Worm (Caenorhabditis elegans) whole organism, L4 larva: ENCODE results near the gene C44B9.3.

Source experiments
- D1046.2 ChIP-seq: fragments of 200-800 bp; sonication (Bioruptor generic); IDR thresholded peaks from 2 replicates; pipeline ENCODE4 v1.3.6; 2022; ENCODE audit warnings: missing genetic modification characterization, missing compliant biosample characterization
- F10B5.3 ChIP-seq: sonication (generic microtip); optimal IDR thresholded peaks from 2 replicates; lab custom pipeline; 2016; ENCODE audit warnings: mild to moderate bottlenecking, missing genetic modification characterization, missing compliant biosample characterization
- F26F4.8 ChIP-seq: fragments of 200-800 bp; sonication (Bioruptor generic); conservative IDR thresholded peaks from 2 replicates; pipeline ENCODE4 v1.3.6; 2022; ENCODE audit warnings: missing genetic modification characterization, missing compliant biosample characterization
- F49E8.2 ChIP-seq: sonication (generic microtip); optimal IDR thresholded peaks from 2 replicates; lab custom pipeline; 2016; ENCODE audit warnings: missing compliant biosample characterization, mild to moderate bottlenecking, missing genetic modification characterization, borderline replicate concordance
- R02D3.7 ChIP-seq: fragments of 150-350 bp; sonication (generic microtip); optimal IDR thresholded peaks from 3 replicates; lab custom pipeline; 2014; ENCODE audit warnings: missing biosample characterization, missing genetic modification characterization
- T20F7.1 ChIP-seq: fragments of 200-800 bp; sonication (Bioruptor generic); optimal IDR thresholded peaks from 2 replicates; lab custom pipeline; 2018; ENCODE audit warnings: mild to moderate bottlenecking, missing genetic modification characterization, missing compliant biosample characterization
- Y48G9A.11 ChIP-seq: fragments of 200-800 bp; sonication (Bioruptor generic); IDR thresholded peaks from 2 replicates; pipeline ENCODE4 v1.3.6; 2022; ENCODE audit warnings: missing genetic modification reagents, missing genetic modification characterization, missing compliant biosample characterization
- Y5F2A.4 ChIP-seq: fragments of 200-800 bp; sonication (Bioruptor generic); optimal IDR thresholded peaks from 2 replicates; lab custom pipeline; 2018; ENCODE audit warnings: mild to moderate bottlenecking, missing genetic modification characterization, missing compliant biosample characterization
- ZK337.2 ChIP-seq: fragments of 200-800 bp; sonication (Bioruptor generic); IDR thresholded peaks from 2 replicates; pipeline ENCODE4 v1.3.6; 2022; ENCODE audit warnings: missing genetic modification reagents, missing genetic modification characterization, missing compliant biosample characterization
- aly-2 ChIP-seq: sonication (generic microtip); optimal IDR thresholded peaks from 2 replicates; lab custom pipeline; 2018; ENCODE audit warnings: missing biosample characterization, missing genetic modification characterization
- attf-4 ChIP-seq: sonication (generic microtip); optimal IDR thresholded peaks from 3 replicates; lab custom pipeline; 2017; ENCODE audit warnings: missing biosample characterization, missing genetic modification characterization
- ceh-28 ChIP-seq: fragments of 150-350 bp; optimal IDR thresholded peaks from 2 replicates; lab custom pipeline; 2014; ENCODE audit warnings: missing biosample characterization, missing genetic modification reagents, missing genetic modification characterization
- ceh-32 ChIP-seq: sonication (generic microtip); optimal IDR thresholded peaks from 2 replicates; lab custom pipeline; 2016; ENCODE audit warnings: mild to moderate bottlenecking, missing genetic modification characterization, missing compliant biosample characterization; ENCODE audit not compliant: poor library complexity
- ces-1 ChIP-seq: fragments of 150-350 bp; sonication (generic microtip); optimal IDR thresholded peaks from 4 replicates; lab custom pipeline; 2014; ENCODE audit warnings: missing biosample characterization, missing genetic modification reagents, missing genetic modification characterization
- ctbp-1 ChIP-seq: fragments of 200-800 bp; sonication (Bioruptor generic); IDR thresholded peaks from 2 replicates; pipeline ENCODE4 v1.3.6; 2022; ENCODE audit warnings: missing genetic modification reagents, missing genetic modification characterization, missing compliant biosample characterization
- daf-19 ChIP-seq: fragments of 200-800 bp; sonication (Bioruptor generic); conservative IDR thresholded peaks from 2 replicates; pipeline ENCODE4 v1.3.6; 2022; ENCODE audit warnings: missing genetic modification characterization, missing compliant biosample characterization
- daf-8 ChIP-seq: fragments of 200-800 bp; sonication (Bioruptor generic); IDR thresholded peaks from 2 replicates; pipeline ENCODE4 v1.3.6; 2022; ENCODE audit warnings: missing genetic modification characterization, missing compliant biosample characterization
- dmd-6 ChIP-seq: fragments of 200-800 bp; sonication (Bioruptor generic); IDR thresholded peaks from 2 replicates; pipeline ENCODE4 v1.3.6; 2022; ENCODE audit warnings: missing genetic modification reagents, missing genetic modification characterization, missing compliant biosample characterization
- duxl-1 ChIP-seq: sonication (generic microtip); optimal IDR thresholded peaks from 2 replicates; lab custom pipeline; 2016; ENCODE audit warnings: mild to moderate bottlenecking, missing genetic modification characterization, moderate library complexity, missing compliant biosample characterization; ENCODE audit not compliant: poor library complexity
- egl-27 ChIP-seq: sonication (generic microtip); optimal IDR thresholded peaks from 3 replicates; lab custom pipeline; 2017; ENCODE audit warnings: missing biosample characterization, missing genetic modification reagents, missing genetic modification characterization
- fos-1 ChIP-seq: fragments of 150-350 bp; optimal IDR thresholded peaks from 2 replicates; lab custom pipeline; 2014; ENCODE audit warnings: missing biosample characterization, missing genetic modification characterization
- hif-1 ChIP-seq, 2 experiments: sonication (generic microtip); optimal IDR thresholded peaks; 2 replicates each; lab custom pipeline; 2016 to 2017; ENCODE audit warnings: missing compliant biosample characterization in 2 of 2, missing genetic modification characterization in 2 of 2, missing genetic modification reagents in 2 of 2, missing genotype in 2 of 2, mild to moderate bottlenecking in 1 of 2
- jun-1 ChIP-seq: fragments of 150-350 bp; optimal IDR thresholded peaks from 2 replicates; lab custom pipeline; 2014; ENCODE audit warnings: missing biosample characterization, missing genetic modification reagents, missing genetic modification characterization
- lim-7 ChIP-seq: fragments of 200-800 bp; sonication (Bioruptor generic); IDR thresholded peaks from 2 replicates; pipeline ENCODE4 v1.3.6; 2022; ENCODE audit warnings: missing genetic modification characterization, missing compliant biosample characterization
- lin-1 ChIP-seq: fragments of 200-800 bp; sonication (Bioruptor generic); IDR thresholded peaks from 2 replicates; pipeline ENCODE4 v1.3.6; 2022; ENCODE audit warnings: missing genetic modification reagents, missing genetic modification characterization, missing compliant biosample characterization
- lin-13 ChIP-seq: fragments of 150-350 bp; optimal IDR thresholded peaks from 2 replicates; lab custom pipeline; 2014; ENCODE audit warnings: missing biosample characterization, missing genetic modification reagents, missing genetic modification characterization
- lin-39 ChIP-seq: fragments of 150-350 bp; optimal IDR thresholded peaks from 2 replicates; lab custom pipeline; 2014; ENCODE audit warnings: missing biosample characterization, missing genetic modification reagents, missing genetic modification characterization
- lir-3 ChIP-seq: sonication (generic microtip); optimal IDR thresholded peaks from 2 replicates; lab custom pipeline; 2016; ENCODE audit warnings: mild to moderate bottlenecking, missing genetic modification characterization, missing compliant biosample characterization
- lsy-2 ChIP-seq, 2 experiments: fragments of 150-350 bp in 1 of 2; sonication (generic microtip) in 1 of 2; optimal IDR thresholded peaks; 2 replicates each; lab custom pipeline; 2014 to 2017; ENCODE audit warnings: missing biosample characterization in 2 of 2, missing genetic modification characterization in 2 of 2
- mdl-1 ChIP-seq, 2 experiments: fragments of 150-350 bp in 1 of 2; sonication (generic microtip) in 1 of 2; optimal IDR thresholded peaks; 2 replicates each; lab custom pipeline; 2014 to 2017; ENCODE audit warnings: missing biosample characterization in 2 of 2, missing genetic modification characterization in 2 of 2
- nhr-237 ChIP-seq: sonication (generic microtip); optimal IDR thresholded peaks from 2 replicates; lab custom pipeline; 2017; ENCODE audit warnings: missing biosample characterization, missing genetic modification characterization
- nhr-25 ChIP-seq: sonication (generic microtip); optimal IDR thresholded peaks from 2 replicates; lab custom pipeline; 2017; ENCODE audit warnings: missing genetic modification characterization, mild to moderate bottlenecking, missing compliant biosample characterization, antibody characterized with exemption, moderate library complexity, borderline replicate concordance; ENCODE audit not compliant: insufficient read depth
- nhr-28 ChIP-seq: fragments of 150-350 bp; optimal IDR thresholded peaks from 2 replicates; lab custom pipeline; 2014; ENCODE audit warnings: missing biosample characterization, missing genetic modification characterization
- nhr-41 ChIP-seq: fragments of 200-800 bp; sonication (Bioruptor generic); IDR thresholded peaks from 2 replicates; pipeline ENCODE4 v1.3.6; 2022; ENCODE audit warnings: missing genetic modification reagents, missing genetic modification characterization, missing compliant biosample characterization
- nhr-42 ChIP-seq: fragments of 200-800 bp; sonication (Bioruptor generic); IDR thresholded peaks from 2 replicates; pipeline ENCODE4 v1.3.6; 2022; ENCODE audit warnings: missing genetic modification characterization, missing compliant biosample characterization
- nhr-48 ChIP-seq: sonication (generic microtip); optimal IDR thresholded peaks from 2 replicates; lab custom pipeline; 2016; ENCODE audit warnings: mild to moderate bottlenecking, missing genetic modification characterization, missing compliant biosample characterization
- nhr-76 ChIP-seq: fragments of 150-350 bp; optimal IDR thresholded peaks from 2 replicates; lab custom pipeline; 2014; ENCODE audit warnings: missing biosample characterization, missing genetic modification characterization
- nhr-77 ChIP-seq: fragments of 150-350 bp; optimal IDR thresholded peaks from 2 replicates; lab custom pipeline; 2014; ENCODE audit warnings: missing biosample characterization, missing genetic modification characterization
- pha-4 ChIP-seq, 2 experiments: fragments of 150-350 bp in 1 of 2; fragments of 200-800 bp in 1 of 2; sonication (Bioruptor generic) in 1 of 2; IDR thresholded peaks in 1 of 2; optimal IDR thresholded peaks in 1 of 2; 2 replicates each; pipeline versions ENCODE4 v1.3.6 to Lab custom; 2014 to 2022; ENCODE audit warnings: missing genetic modification characterization in 2 of 2, missing genetic modification reagents in 2 of 2, missing biosample characterization in 1 of 2, missing compliant biosample characterization in 1 of 2
- php-3 ChIP-seq: fragments of 200-800 bp; sonication (Bioruptor generic); IDR thresholded peaks from 2 replicates; pipeline ENCODE4 v1.3.6; 2022; ENCODE audit warnings: missing genetic modification reagents, missing genetic modification characterization, missing compliant biosample characterization
- sdz-12 ChIP-seq: fragments of 200-800 bp; sonication (Bioruptor generic); optimal IDR thresholded peaks from 2 replicates; lab custom pipeline; 2018; ENCODE audit warnings: mild to moderate bottlenecking, missing genetic modification characterization, missing compliant biosample characterization
- set-16 ChIP-seq: fragments of 200-800 bp; sonication (Bioruptor generic); IDR thresholded peaks from 2 replicates; pipeline ENCODE4 v1.3.6; 2022; ENCODE audit warnings: missing genetic modification reagents, missing genetic modification characterization, missing compliant biosample characterization
- snpc-4 ChIP-seq: fragments of 150-350 bp; optimal IDR thresholded peaks from 2 replicates; lab custom pipeline; 2014; ENCODE audit warnings: missing biosample characterization, missing genetic modification characterization
- spr-1 ChIP-seq: sonication (generic microtip); optimal IDR thresholded peaks from 2 replicates; lab custom pipeline; 2016; ENCODE audit warnings: mild to moderate bottlenecking, missing genetic modification characterization, missing compliant biosample characterization
- unc-130 ChIP-seq: sonication (generic microtip); optimal IDR thresholded peaks from 2 replicates; lab custom pipeline; 2016; ENCODE audit warnings: missing genetic modification reagents, missing genetic modification characterization, missing compliant biosample characterization
- unc-62 ChIP-seq, 3 experiments: fragments of 150-350 bp in 1 of 3; sonication (generic microtip); optimal IDR thresholded peaks in 2 of 3; peaks in 1 of 3; 1 replicate in 1 of 3; 2 replicates in 2 of 3; lab custom pipeline; 2014 to 2017; ENCODE audit warnings: missing biosample characterization in 3 of 3, missing genetic modification characterization in 3 of 3, missing genetic modification reagents in 3 of 3, missing genotype in 1 of 3
- vab-7 ChIP-seq: fragments of 200-800 bp; sonication (Bioruptor generic); IDR thresholded peaks from 2 replicates; pipeline ENCODE4 v1.3.6; 2022; ENCODE audit warnings: missing genetic modification reagents, missing genetic modification characterization, missing compliant biosample characterization
- zip-11 ChIP-seq: fragments of 200-800 bp; sonication (Bioruptor generic); IDR thresholded peaks from 2 replicates; pipeline ENCODE4 v1.3.6; 2022; ENCODE audit warnings: missing genetic modification characterization, missing compliant biosample characterization
- zip-2 ChIP-seq: fragments of 150-350 bp; optimal IDR thresholded peaks from 2 replicates; lab custom pipeline; 2014; ENCODE audit warnings: missing biosample characterization, missing genetic modification characterization
- ztf-11 ChIP-seq: fragments of 150-350 bp; optimal IDR thresholded peaks from 2 replicates; lab custom pipeline; 2014; ENCODE audit warnings: missing biosample characterization, missing genetic modification characterization
- ztf-7 ChIP-seq: fragments of 150-350 bp; optimal IDR thresholded peaks from 2 replicates; lab custom pipeline; 2014; ENCODE audit warnings: missing biosample characterization, missing genetic modification characterization

C44B9.3 gene

ce11 chrIII:10844873-10845272 lies 35.1 kb downstream of the C44B9.3 start, which contains the start of gene pde-12:
pde-12 (minus strand) TSS chrIII:10845020.
- TF ChIP-seq spr-1 (tag; lab: Kevin White, UChicago) (peak; percentile 68), pha-4 (GFP tag; IDR thresholded peaks at IDR 0.05; lab: Robert Waterston, UW) (peak; percentile 43; the same call in 1 of the 2 replicates), pha-4 (tag; optimal IDR thresholded peaks at IDR 0.05; lab: Kevin White, UChicago) (no peak), attf-4 (tag; lab: Kevin White, UChicago) (no peak), nhr-25 (tag; lab: Kevin White, UChicago) (no peak), F26F4.8 (GFP tag; lab: Robert Waterston, UW) (no peak), lin-13 (GFP tag; lab: Kevin White, UChicago) (peak; percentile 33), daf-8 (GFP tag; lab: Robert Waterston, UW) (no peak), vab-7 (GFP tag; lab: Robert Waterston, UW) (no peak), nhr-237 (tag; lab: Kevin White, UChicago) (no peak), Y48G9A.11 (no peak), F49E8.2 (tag; lab: Kevin White, UChicago) (peak; percentile 54), fos-1 (tag; lab: Kevin White, UChicago) (no peak), ztf-11 (no peak), aly-2 (no peak), dmd-6 (no peak), snpc-4 (tag; lab: Kevin White, UChicago) (no peak), nhr-77 (peak; percentile 61), unc-130 (no peak), unc-62 (GFP tag; optimal IDR thresholded peaks at IDR 0.05 in 1 of 2; lab: Kevin White, UChicago) (peak in 1 of 2 experiments; percentile 81), unc-62 (tag; optimal IDR thresholded peaks at IDR 0.05; lab: Kevin White, UChicago) (no peak), jun-1 (tag; lab: Kevin White, UChicago) (no peak), nhr-28 (tag; lab: Kevin White, UChicago) (peak; percentile 44), duxl-1 (tag; lab: Kevin White, UChicago) (no peak), sdz-12 (no peak), nhr-48 (peak; percentile 43), php-3 (GFP tag; lab: Robert Waterston, UW) (no peak), daf-19 (GFP tag; lab: Robert Waterston, UW) (no peak), lim-7 (no peak), lsy-2 (tag; optimal IDR thresholded peaks at IDR 0.05; lab: Kevin White, UChicago) (peak; percentile 31 to 93), lin-1 (GFP tag; lab: Robert Waterston, UW) (peak; percentile 18; the same call in 1 of the 2 replicates), zip-2 (peak; percentile 80), T20F7.1 (GFP tag; lab: Kevin White, UChicago) (peak; percentile 59), F10B5.3 (tag; lab: Kevin White, UChicago) (peak; percentile 62), ceh-28 (tag; lab: Kevin White, UChicago) (no peak), ctbp-1 (GFP tag; lab: Robert Waterston, UW) (peak; percentile 61), set-16 (GFP tag; lab: Robert Waterston, UW) (no peak), ceh-32 (peak; percentile 9), lin-39 (tag; lab: Kevin White, UChicago) (no peak), Y5F2A.4 (GFP tag; lab: Kevin White, UChicago) (no peak), lir-3 (tag; lab: Kevin White, UChicago) (no peak), D1046.2 (no peak), nhr-41 (GFP tag; lab: Robert Waterston, UW) (no peak), nhr-42 (GFP tag; lab: Robert Waterston, UW) (peak; percentile 65; the same call in 1 of the 2 replicates), R02D3.7 (tag; lab: Kevin White, UChicago) (no peak), mdl-1 (tag; optimal IDR thresholded peaks at IDR 0.05; lab: Kevin White, UChicago) (no peak), ZK337.2 (no peak), zip-11 (no peak), ztf-7 (tag; lab: Kevin White, UChicago) (peak; percentile 71), hif-1 (tag; optimal IDR thresholded peaks at IDR 0.05; lab: Kevin White, UChicago) (peak in 1 of 2 experiments; percentile 24), nhr-76 (no peak), egl-27 (tag; lab: Kevin White, UChicago) (no peak), ces-1 (GFP tag; lab: Kevin White, UChicago) (no peak)
